Worm (Caenorhabditis elegans) whole organism, young adult: ENCODE measurements around the gene F25F2.1.

Experiments used
- B0019.2 ChIP-seq: fragments of 200-800 bp; sonication (Bioruptor generic); conservative IDR thresholded peaks from 2 replicates; pipeline ENCODE4 v1.3.6; 2022; ENCODE audit warnings: missing genetic modification reagents, missing genetic modification characterization, missing compliant biosample characterization
- B0035.1 ChIP-seq: sonication (generic microtip); optimal IDR thresholded peaks from 2 replicates; lab custom pipeline; 2016; ENCODE audit warnings: missing genetic modification characterization, mild to moderate bottlenecking, missing compliant biosample characterization, missing genotype, missing genetic modification reagents
- B0261.1 ChIP-seq: sonication (generic microtip); optimal IDR thresholded peaks from 2 replicates; lab custom pipeline; 2016; ENCODE audit warnings: mild to moderate bottlenecking, missing genetic modification characterization, moderate library complexity, missing compliant biosample characterization
- C17E4.6 ChIP-seq: fragments of 200-800 bp; sonication (Bioruptor generic); IDR thresholded peaks from 2 replicates; pipeline ENCODE4 v1.3.6; 2022; ENCODE audit warnings: missing genetic modification reagents, missing genetic modification characterization, missing compliant biosample characterization
- F10E7.11 ChIP-seq: sonication (generic microtip); optimal IDR thresholded peaks from 2 replicates; lab custom pipeline; 2017; ENCODE audit warnings: mild to moderate bottlenecking, missing genetic modification characterization, moderate library complexity, missing compliant biosample characterization
- F22D6.2 ChIP-seq: sonication (generic microtip); optimal IDR thresholded peaks from 2 replicates; lab custom pipeline; 2016; ENCODE audit warnings: mild to moderate bottlenecking, missing genetic modification characterization, missing compliant biosample characterization
- F23B12.7 ChIP-seq: sonication (generic microtip); optimal IDR thresholded peaks from 2 replicates; lab custom pipeline; 2017; ENCODE audit warnings: missing genetic modification characterization, mild to moderate bottlenecking, missing compliant biosample characterization, antibody characterized with exemption, moderate library complexity; ENCODE audit not compliant: insufficient read depth
- F33H1.4 ChIP-seq: fragments of 200-800 bp; sonication (Bioruptor generic); IDR thresholded peaks from 2 replicates; pipeline ENCODE4 v1.3.6; 2022; ENCODE audit warnings: missing genetic modification reagents, missing genetic modification characterization, missing compliant biosample characterization
- F39B2.1 ChIP-seq: fragments of 200-800 bp; sonication (Bioruptor generic); IDR thresholded peaks from 2 replicates; pipeline ENCODE4 v1.3.6; 2022; ENCODE audit warnings: missing genetic modification reagents, missing genetic modification characterization, missing compliant biosample characterization
- K12H6.12 ChIP-seq: fragments of 200-800 bp; sonication (Bioruptor generic); optimal IDR thresholded peaks from 2 replicates; lab custom pipeline; 2018; ENCODE audit warnings: mild to moderate bottlenecking, missing genetic modification characterization, missing compliant biosample characterization
- T07F8.4 ChIP-seq: sonication (generic microtip); optimal IDR thresholded peaks from 2 replicates; lab custom pipeline; 2016; ENCODE audit warnings: mild to moderate bottlenecking, missing genetic modification characterization, moderate library complexity, missing compliant biosample characterization
- Y79H2A.3 ChIP-seq: fragments of 200-800 bp; sonication (Bioruptor generic); conservative IDR thresholded peaks from 2 replicates; pipeline ENCODE4 v1.3.6; 2022; ENCODE audit warnings: missing genetic modification reagents, missing genetic modification characterization, missing compliant biosample characterization
- ama-1 ChIP-seq, 3 experiments: fragments of 150-350 bp in 1 of 3; sonication (generic microtip) in 2 of 3; optimal IDR thresholded peaks; 2 replicates each; lab custom pipeline; 2014 to 2018; ENCODE audit warnings: missing biosample characterization in 2 of 3, missing genetic modification characterization in 2 of 3, missing genetic modification reagents in 2 of 3
- aptf-3 ChIP-seq: fragments of 200-800 bp; sonication (Bioruptor generic); IDR thresholded peaks from 2 replicates; pipeline ENCODE4 v1.3.6; 2022; ENCODE audit warnings: missing genetic modification characterization, missing compliant biosample characterization
- atf-7 ChIP-seq: sonication (generic microtip); optimal IDR thresholded peaks from 2 replicates; lab custom pipeline; 2017; ENCODE audit warnings: mild to moderate bottlenecking, missing genetic modification characterization, missing compliant biosample characterization
- athp-1 ChIP-seq: sonication (generic microtip); optimal IDR thresholded peaks from 2 replicates; lab custom pipeline; 2017; ENCODE audit warnings: mild to moderate bottlenecking, missing genetic modification characterization, missing compliant biosample characterization
- attf-6 ChIP-seq: fragments of 200-800 bp; sonication (Bioruptor generic); IDR thresholded peaks from 2 replicates; pipeline ENCODE4 v1.3.6; 2022; ENCODE audit warnings: missing genetic modification reagents, missing genetic modification characterization, missing compliant biosample characterization
- cebp-1 ChIP-seq, 2 experiments: fragments of 200-800 bp in 1 of 2; sonication (Bioruptor generic) in 1 of 2; sonication (generic microtip) in 1 of 2; IDR thresholded peaks in 1 of 2; optimal IDR thresholded peaks in 1 of 2; 2 replicates each; pipeline versions ENCODE4 v1.3.6 to Lab custom; 2017 to 2022; ENCODE audit warnings: missing compliant biosample characterization in 2 of 2, missing genetic modification characterization in 2 of 2, mild to moderate bottlenecking in 1 of 2, missing genetic modification reagents in 1 of 2, moderate library complexity in 1 of 2
- cebp-2 ChIP-seq: fragments of 200-800 bp; sonication (Bioruptor generic); IDR thresholded peaks from 2 replicates; pipeline ENCODE4 v1.3.6; 2022; ENCODE audit warnings: missing genetic modification characterization, missing compliant biosample characterization
- ceh-27 ChIP-seq: fragments of 200-800 bp; sonication (Bioruptor generic); optimal IDR thresholded peaks from 2 replicates; lab custom pipeline; 2018; ENCODE audit warnings: mild to moderate bottlenecking, missing genetic modification characterization, moderate library complexity, missing compliant biosample characterization
- ceh-40 ChIP-seq: fragments of 200-800 bp; sonication (Bioruptor generic); IDR thresholded peaks from 2 replicates; pipeline ENCODE4 v1.3.6; 2022; ENCODE audit warnings: missing genetic modification characterization, missing compliant biosample characterization
- egl-18 ChIP-seq: fragments of 200-800 bp; sonication (Bioruptor generic); IDR thresholded peaks from 2 replicates; pipeline ENCODE4 v1.3.6; 2022; ENCODE audit warnings: missing genetic modification reagents, missing genetic modification characterization, missing compliant biosample characterization
- ekl-4 ChIP-seq: fragments of 200-800 bp; sonication (Bioruptor generic); IDR thresholded peaks from 2 replicates; pipeline ENCODE4 v1.3.6; 2022; ENCODE audit warnings: missing genetic modification reagents, missing genetic modification characterization, missing compliant biosample characterization
- hmg-1.2 ChIP-seq: fragments of 200-800 bp; sonication (Bioruptor generic); IDR thresholded peaks from 2 replicates; pipeline ENCODE4 v1.3.6; 2022; ENCODE audit warnings: missing genetic modification reagents, missing genetic modification characterization, missing compliant biosample characterization
- hrde-1 ChIP-seq: sonication (generic microtip); optimal IDR thresholded peaks from 2 replicates; lab custom pipeline; 2016; ENCODE audit warnings: missing genetic modification characterization, mild to moderate bottlenecking, missing compliant biosample characterization, moderate library complexity, missing genotype, missing genetic modification reagents, borderline replicate concordance
- let-526 ChIP-seq: fragments of 200-800 bp; sonication (Bioruptor generic); IDR thresholded peaks from 2 replicates; pipeline ENCODE4 v1.3.6; 2022; ENCODE audit warnings: missing genetic modification reagents, missing genetic modification characterization, missing compliant biosample characterization
- lin-40 ChIP-seq: sonication (generic microtip); optimal IDR thresholded peaks from 2 replicates; lab custom pipeline; 2016; ENCODE audit warnings: missing genetic modification characterization, mild to moderate bottlenecking, missing compliant biosample characterization, missing genotype, missing genetic modification reagents
- lsl-1 ChIP-seq: fragments of 200-800 bp; sonication (Bioruptor generic); optimal IDR thresholded peaks from 2 replicates; lab custom pipeline; 2018; ENCODE audit warnings: mild to moderate bottlenecking, missing genetic modification characterization, moderate library complexity, missing compliant biosample characterization
- lsy-27 ChIP-seq: sonication (generic microtip); optimal IDR thresholded peaks from 2 replicates; lab custom pipeline; 2017; ENCODE audit warnings: missing genetic modification characterization, mild to moderate bottlenecking, missing compliant biosample characterization, antibody characterized with exemption, missing genotype, borderline replicate concordance; ENCODE audit not compliant: insufficient read depth
- madf-6 ChIP-seq: fragments of 200-800 bp; sonication (Bioruptor generic); IDR thresholded peaks from 2 replicates; pipeline ENCODE4 v1.3.6; 2022; ENCODE audit warnings: missing genetic modification reagents, missing genetic modification characterization, missing compliant biosample characterization
- madf-8 ChIP-seq: fragments of 200-800 bp; sonication (Bioruptor generic); conservative IDR thresholded peaks from 2 replicates; pipeline ENCODE4 v1.3.6; 2022; ENCODE audit warnings: missing genetic modification reagents, missing genetic modification characterization, missing compliant biosample characterization
- nfya-2 ChIP-seq: fragments of 200-800 bp; sonication (Bioruptor generic); IDR thresholded peaks from 2 replicates; pipeline ENCODE4 v1.3.6; 2022; ENCODE audit warnings: missing genetic modification reagents, missing genetic modification characterization, missing compliant biosample characterization
- nfyb-1 ChIP-seq: fragments of 200-800 bp; sonication (Bioruptor generic); IDR thresholded peaks from 2 replicates; pipeline ENCODE4 v1.3.6; 2022; ENCODE audit warnings: missing genetic modification reagents, missing genetic modification characterization, missing compliant biosample characterization
- nhr-27 ChIP-seq: fragments of 200-800 bp; sonication (Bioruptor generic); optimal IDR thresholded peaks from 2 replicates; lab custom pipeline; 2018; ENCODE audit warnings: mild to moderate bottlenecking, missing genetic modification characterization, moderate library complexity, missing compliant biosample characterization
- pbrm-1 ChIP-seq: fragments of 200-800 bp; sonication (Bioruptor generic); IDR thresholded peaks from 2 replicates; pipeline ENCODE4 v1.3.6; 2022; ENCODE audit warnings: missing genetic modification reagents, missing genetic modification characterization, missing compliant biosample characterization
- pha-4 ChIP-seq: fragments of 150-350 bp; sonication (generic microtip); optimal IDR thresholded peaks from 2 replicates; lab custom pipeline; 2014; ENCODE audit warnings: missing biosample characterization, missing genetic modification reagents, missing genetic modification characterization
- repo-1 ChIP-seq: sonication (generic microtip); optimal IDR thresholded peaks from 2 replicates; lab custom pipeline; 2017; ENCODE audit warnings: mild to moderate bottlenecking, missing genetic modification characterization, missing compliant biosample characterization
- snpc-1.1 ChIP-seq: sonication (generic microtip); optimal IDR thresholded peaks from 2 replicates; lab custom pipeline; 2017; ENCODE audit warnings: missing genetic modification characterization, mild to moderate bottlenecking, missing compliant biosample characterization, antibody characterized with exemption, moderate library complexity, missing genotype, missing genetic modification reagents; ENCODE audit not compliant: insufficient read depth
- snpc-1.3 ChIP-seq: sonication (generic microtip); optimal IDR thresholded peaks from 2 replicates; lab custom pipeline; 2017; ENCODE audit warnings: missing genetic modification characterization, mild to moderate bottlenecking, missing compliant biosample characterization, antibody characterized with exemption, moderate library complexity, missing genotype, missing genetic modification reagents; ENCODE audit not compliant: insufficient read depth
- snpc-3.4 ChIP-seq: sonication (generic microtip); optimal IDR thresholded peaks from 2 replicates; lab custom pipeline; 2017; ENCODE audit warnings: missing genetic modification characterization, mild to moderate bottlenecking, missing compliant biosample characterization, antibody characterized with exemption, moderate library complexity, missing genotype, missing genetic modification reagents
- somi-1 ChIP-seq: fragments of 200-800 bp; sonication (Bioruptor generic); optimal IDR thresholded peaks from 2 replicates; lab custom pipeline; 2018; ENCODE audit warnings: mild to moderate bottlenecking, missing genetic modification characterization, missing compliant biosample characterization
- xnd-1 ChIP-seq: sonication (generic microtip); optimal IDR thresholded peaks from 2 replicates; lab custom pipeline; 2016; ENCODE audit warnings: missing genotype, missing genetic modification reagents, missing genetic modification characterization, missing compliant biosample characterization
- ztf-18 ChIP-seq: sonication (generic microtip); optimal IDR thresholded peaks from 2 replicates; lab custom pipeline; 2016; ENCODE audit warnings: missing genotype, mild to moderate bottlenecking, missing genetic modification characterization, missing compliant biosample characterization
- ztf-28 ChIP-seq: fragments of 200-800 bp; sonication (Bioruptor generic); IDR thresholded peaks from 2 replicates; pipeline ENCODE4 v1.3.6; 2022; ENCODE audit warnings: missing genetic modification reagents, missing genetic modification characterization, missing compliant biosample characterization
- ztf-3 ChIP-seq: fragments of 200-800 bp; sonication (Bioruptor generic); optimal IDR thresholded peaks from 2 replicates; lab custom pipeline; 2018; ENCODE audit warnings: mild to moderate bottlenecking, missing genetic modification characterization, missing compliant biosample characterization

The F25F2.1 gene

ce11 chrIII:4475428-4475968 lies 33.2 kb upstream of the F25F2.1 start, which contains the start of gene rps-1 (continued):
- TF ChIP-seq nfya-2 (GFP tag; lab: Robert Waterston, UW) (no peak), aptf-3 (GFP tag; lab: Robert Waterston, UW) (peak; percentile 72; the same call in 1 of the 2 replicates), egl-18 (GFP tag; lab: Robert Waterston, UW) (peak; percentile 90), F22D6.2 (tag; lab: Kevin White, UChicago) (peak; percentile 91), let-526 (GFP tag; lab: Robert Waterston, UW) (peak; percentile 95), lsl-1 (GFP tag; lab: Kevin White, UChicago) (peak; percentile 98), athp-1 (tag; lab: Kevin White, UChicago) (peak; percentile 90), B0035.1 (tag; lab: Kevin White, UChicago) (peak; percentile 87), nfyb-1 (peak; percentile 99), lsy-27 (peak; percentile 77), hrde-1 (tag; lab: Kevin White, UChicago) (peak; percentile 80), B0019.2 (GFP tag; lab: Robert Waterston, UW) (peak; percentile 77), pha-4 (peak; percentile 94), madf-6 (GFP tag; lab: Robert Waterston, UW) (peak; percentile 95), ama-1 (optimal IDR thresholded peaks at IDR 0.05; lab: Kevin White, UChicago) (peak; percentile 53), ama-1 (GFP tag; optimal IDR thresholded peaks at IDR 0.05; lab: Kevin White, UChicago) (peak in 1 of 2 experiments; percentile 58), xnd-1 (tag; lab: Kevin White, UChicago) (peak; percentile 76), pbrm-1 (GFP tag; lab: Robert Waterston, UW) (peak; percentile 99), K12H6.12 (tag; lab: Kevin White, UChicago) (peak; percentile 97), snpc-3.4 (tag; lab: Kevin White, UChicago) (peak; percentile 96), F23B12.7 (tag; lab: Kevin White, UChicago) (peak; percentile 96), ceh-27 (GFP tag; lab: Kevin White, UChicago) (peak; percentile 99), B0261.1 (tag; lab: Kevin White, UChicago) (peak; percentile 51), atf-7 (tag; lab: Kevin White, UChicago) (peak; percentile 96), nhr-27 (tag; lab: Kevin White, UChicago) (peak; percentile 84), ztf-28 (GFP tag; lab: Robert Waterston, UW) (peak; percentile 90), cebp-2 (peak; percentile 90; the same call in 1 of the 2 replicates), T07F8.4 (tag; lab: Kevin White, UChicago) (peak; percentile 32), F39B2.1 (GFP tag; lab: Robert Waterston, UW) (peak; percentile 63; the same call in 1 of the 2 replicates), lin-40 (tag; lab: Kevin White, UChicago) (peak; percentile 98), hmg-1.2 (GFP tag; lab: Robert Waterston, UW) (peak; percentile 89), madf-8 (GFP tag; lab: Robert Waterston, UW) (peak; percentile 79), F33H1.4 (GFP tag; lab: Robert Waterston, UW) (peak; percentile 87), attf-6 (peak; percentile 72; the same call in 1 of the 2 replicates), ztf-18 (tag; lab: Kevin White, UChicago) (peak; percentile 89), ztf-3 (peak; percentile 89), F10E7.11 (tag; lab: Kevin White, UChicago) (peak; percentile 86), Y79H2A.3 (GFP tag; lab: Robert Waterston, UW) (peak; percentile 65; the same call in 1 of the 2 replicates), C17E4.6 (GFP tag; lab: Robert Waterston, UW) (peak; percentile 96), snpc-1.3 (tag; lab: Kevin White, UChicago) (peak; percentile 95), repo-1 (peak; percentile 98), ekl-4 (GFP tag; lab: Robert Waterston, UW) (peak; percentile 97), snpc-1.1 (tag; lab: Kevin White, UChicago) (peak; percentile 80), somi-1 (GFP tag; lab: Kevin White, UChicago) (peak; percentile 94), cebp-1 (GFP tag; IDR thresholded peaks at IDR 0.05; lab: Robert Waterston, UW) (peak; percentile 83), cebp-1 (tag; optimal IDR thresholded peaks at IDR 0.05; lab: Kevin White, UChicago) (peak; percentile 96), ceh-40 (GFP tag; lab: Robert Waterston, UW) (peak; percentile 43; the same call in 1 of the 2 replicates)
